Worm (Caenorhabditis elegans): ENCODE measurements around the gene ostf-4.

The ostf-4 gene

DNA sequence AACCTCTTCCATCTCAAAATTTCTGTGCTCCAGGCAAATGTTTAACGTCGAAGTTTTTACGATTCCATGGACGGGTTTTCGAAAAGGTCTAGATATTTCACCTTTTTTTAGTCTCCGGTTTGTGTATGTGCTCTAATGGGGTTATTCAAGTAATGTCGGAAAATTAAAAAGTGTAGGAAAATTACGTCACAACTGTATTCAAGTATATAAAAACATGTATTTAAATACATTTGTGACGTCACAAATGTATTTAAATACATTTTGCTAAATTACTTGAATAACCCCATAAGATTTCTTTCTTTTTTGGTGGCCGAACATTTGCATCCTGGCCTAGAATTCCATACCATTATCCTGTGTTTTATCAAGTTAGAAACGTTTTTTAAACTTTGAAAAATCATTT lies 43.1 kb upstream of the ostf-4 start:
- TF ChIP-seq ccch-3 (GFP tag; optimal IDR thresholded peaks at IDR 0.05) (no peak), nfyb-1 (GFP tag; IDR thresholded peaks at IDR 0.05) (no peak), nhr-80 (tag; optimal IDR thresholded peaks at IDR 0.05) (no peak), ztf-28 (GFP tag; IDR thresholded peaks at IDR 0.05) (no peak), B0035.1 (tag; optimal IDR thresholded peaks at IDR 0.05) (no peak), aptf-3 (GFP tag; IDR thresholded peaks at IDR 0.05) (no peak), lir-1 (GFP tag; conservative IDR thresholded peaks at IDR 0.05) (no peak), tlf-1 (GFP tag; optimal IDR thresholded peaks at IDR 0.05) (no peak)

DNA sequence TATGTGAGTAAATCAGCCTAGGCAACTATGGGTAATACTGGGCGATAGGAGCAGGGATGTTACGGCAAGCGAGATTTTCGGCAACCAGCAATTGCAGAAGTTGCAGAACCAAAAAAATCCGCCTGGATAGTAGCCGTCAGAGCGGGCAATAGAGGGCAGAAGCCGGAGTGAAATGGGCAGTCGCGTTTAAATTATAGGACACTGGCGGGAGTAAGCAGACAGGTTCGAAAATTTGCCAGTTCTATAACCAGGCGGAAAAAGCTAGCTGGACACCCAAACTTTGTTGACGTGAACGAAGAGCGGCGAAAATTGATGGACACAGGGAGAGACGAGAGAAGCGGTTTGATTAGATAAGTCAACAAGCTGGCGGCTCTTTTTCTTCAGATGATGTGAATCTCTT lies 41.6 kb upstream of the ostf-4 start:
- TF ChIP-seq D2030.7 (GFP tag; IDR thresholded peaks at IDR 0.05) (no peak), egl-44 (GFP tag; IDR thresholded peaks at IDR 0.05) (no peak), snpc-1.3 (tag; optimal IDR thresholded peaks at IDR 0.05; ENCODE audit: insufficient read depth) (no peak), hlh-12 (tag; optimal IDR thresholded peaks at IDR 0.05) (no peak), hlh-26 (GFP tag; conservative IDR thresholded peaks at IDR 0.05) (no peak), attf-6 (GFP tag; IDR thresholded peaks at IDR 0.05) (no peak), nhr-90 (tag; optimal IDR thresholded peaks at IDR 0.05) (no peak), mxl-1 (tag; optimal IDR thresholded peaks at IDR 0.05) (no peak), madf-6 (GFP tag; IDR thresholded peaks at IDR 0.05) (no peak), tlf-1 (GFP tag; optimal IDR thresholded peaks at IDR 0.05) (no peak), C06A6.2 (GFP tag; conservative IDR thresholded peaks at IDR 0.05) (no peak), fkh-3 (tag; optimal IDR thresholded peaks at IDR 0.05) (no peak), T26A5.8 (tag; optimal IDR thresholded peaks at IDR 0.05) (no peak), chd-7 (tag; optimal IDR thresholded peaks at IDR 0.05) (no peak)

DNA sequence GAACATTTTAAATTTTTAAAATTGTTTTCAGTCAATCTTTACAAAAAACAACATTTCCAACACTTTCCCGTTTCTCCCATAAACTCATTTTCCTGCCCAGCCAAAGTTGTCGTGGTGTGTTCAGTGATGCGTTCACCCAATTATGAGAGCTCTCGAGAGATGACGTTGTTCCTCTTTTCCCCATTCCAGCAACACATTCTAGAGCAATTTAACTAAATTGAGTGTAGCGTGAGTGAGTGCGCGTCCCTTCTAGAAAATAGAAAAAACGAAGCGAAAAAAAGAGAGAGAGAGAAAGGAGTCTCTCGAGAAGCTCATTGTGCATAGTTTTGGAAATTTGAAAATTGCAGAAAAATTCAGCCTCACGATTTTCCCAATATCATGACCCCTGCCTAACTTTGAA lies 40.4 kb upstream of the ostf-4 start:
- TF ChIP-seq ceh-27 (GFP tag; optimal IDR thresholded peaks at IDR 0.05) (peak; percentile 35), ZK185.1 (tag; optimal IDR thresholded peaks at IDR 0.05; ENCODE audit: poor library complexity, severe bottlenecking) (no peak)

DNA sequence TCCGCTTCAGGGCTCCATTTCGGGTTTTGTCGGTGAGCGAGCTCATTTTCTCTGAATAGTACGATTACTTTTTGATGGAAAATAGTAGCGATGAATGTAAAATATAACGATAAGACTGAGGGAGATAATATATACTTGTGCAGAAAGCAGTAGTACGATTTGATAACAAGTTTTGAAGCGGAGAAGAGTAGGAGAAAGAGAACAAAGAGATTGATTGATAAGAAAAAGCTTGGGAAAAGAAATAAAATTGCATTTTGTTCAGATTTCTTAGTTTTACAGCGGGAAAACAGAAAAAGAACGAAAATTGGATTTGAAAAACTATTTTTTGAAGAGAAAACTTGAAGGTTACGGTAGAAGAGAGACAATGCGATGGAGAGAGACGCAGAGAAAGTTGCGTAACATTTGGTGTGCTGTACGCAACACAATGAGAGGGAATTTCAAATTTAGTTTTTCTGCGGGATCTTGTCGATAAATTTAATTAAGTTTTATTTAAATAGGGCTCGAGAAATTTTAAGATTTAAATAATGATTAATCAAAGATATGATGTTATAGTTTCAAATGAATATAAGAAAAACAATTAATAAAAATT lies 39.3 kb upstream of the ostf-4 start, which contains the start of gene umps-1:
TSS of gene umps-1 (minus strand) at position 51 of the 589 bp plus-strand sequence.
- TF ChIP-seq atf-7 (tag; optimal IDR thresholded peaks at IDR 0.05) (no peak), dpl-1 (GFP tag; optimal IDR thresholded peaks at IDR 0.05) (peak; percentile 70), F49E8.2 (tag; optimal IDR thresholded peaks at IDR 0.05; ENCODE audit: insufficient read depth) (peak; percentile 47), efl-1 (GFP tag; optimal IDR thresholded peaks at IDR 0.05) (peak; percentile 83), unc-62 (GFP tag; optimal IDR thresholded peaks at IDR 0.05) (no peak), hlh-26 (GFP tag; conservative IDR thresholded peaks at IDR 0.05) (no peak), ekl-4 (GFP tag; IDR thresholded peaks at IDR 0.05) (0 out of 2 replicates have a peak, but pooled peaks have one; percentile 29), lin-35 (GFP tag; optimal IDR thresholded peaks at IDR 0.05) (peak in 2 of 3 experiments; percentile 10 to 93), snpc-1.3 (tag; optimal IDR thresholded peaks at IDR 0.05; ENCODE audit: insufficient read depth) (peak; percentile 35), attf-6 (GFP tag; IDR thresholded peaks at IDR 0.05) (no peak), attf-5 (GFP tag; optimal IDR thresholded peaks at IDR 0.05) (peak; percentile 24), let-607 (tag; optimal IDR thresholded peaks at IDR 0.05) (peak in 1 of 2 experiments; percentile 18), tlf-1 (GFP tag; optimal IDR thresholded peaks at IDR 0.05) (peak; percentile 23), mcd-1 (GFP tag; IDR thresholded peaks at IDR 0.05) (peak; percentile 70), lin-54 (GFP tag; optimal IDR thresholded peaks at IDR 0.05) (peak; percentile 95), akir-1 (GFP tag; optimal IDR thresholded peaks at IDR 0.05) (no peak), D2030.7 (GFP tag; IDR thresholded peaks at IDR 0.05) (0 out of 2 replicates have a peak, but pooled peaks have one; percentile 28), ztf-6 (GFP tag; IDR thresholded peaks at IDR 0.05) (no peak), hmg-1.2 (GFP tag; IDR thresholded peaks at IDR 0.05) (peak; percentile 99), lsl-1 (GFP tag; optimal IDR thresholded peaks at IDR 0.05) (peak; percentile 77), cebp-1 (GFP tag; IDR thresholded peaks at IDR 0.05) (no peak), cebp-1 (tag; optimal IDR thresholded peaks at IDR 0.05) (peak; percentile 76), F33H1.4 (GFP tag; IDR thresholded peaks at IDR 0.05) (peak; percentile 46; the same call in 1 of the 2 replicates), madf-6 (GFP tag; IDR thresholded peaks at IDR 0.05) (peak; percentile 65), snpc-4 (GFP tag; optimal IDR thresholded peaks at IDR 0.05) (no peak), snpc-4 (tag; optimal IDR thresholded peaks at IDR 0.05) (peak in 1 of 4 experiments; percentile 28)

Measured in whole organism, young adult.